Worm (Caenorhabditis elegans) whole organism, L2 larva: ENCODE data around the gene srt-56.

Source experiments
- C34F6.9 ChIP-seq: fragments of 150-350 bp; optimal IDR thresholded peaks from 2 replicates; lab custom pipeline; 2014; ENCODE audit warnings: missing biosample characterization, missing genetic modification characterization
- F13H6.1 ChIP-seq: sonication (generic microtip); optimal IDR thresholded peaks from 2 replicates; lab custom pipeline; 2016; ENCODE audit warnings: missing genetic modification characterization, missing compliant biosample characterization
- R02D3.7 ChIP-seq: fragments of 150-350 bp; optimal IDR thresholded peaks from 2 replicates; lab custom pipeline; 2014; ENCODE audit warnings: missing biosample characterization, missing genetic modification characterization
- ZK546.5 ChIP-seq: sonication (generic microtip); optimal IDR thresholded peaks from 2 replicates; lab custom pipeline; 2017; ENCODE audit warnings: missing biosample characterization, missing genetic modification characterization
- alr-1 ChIP-seq: fragments of 150-350 bp; optimal IDR thresholded peaks from 2 replicates; lab custom pipeline; 2014; ENCODE audit warnings: missing biosample characterization, missing genetic modification characterization
- aly-2 ChIP-seq: fragments of 150-350 bp; optimal IDR thresholded peaks from 2 replicates; lab custom pipeline; 2014; ENCODE audit warnings: missing biosample characterization, missing genetic modification characterization
- blmp-1 ChIP-seq: sonication (generic microtip); optimal IDR thresholded peaks from 2 replicates; lab custom pipeline; 2017; ENCODE audit warnings: missing genetic modification characterization, mild to moderate bottlenecking, missing compliant biosample characterization, antibody characterized with exemption, moderate library complexity; ENCODE audit not compliant: insufficient read depth
- ceh-16 ChIP-seq: fragments of 150-350 bp; optimal IDR thresholded peaks from 2 replicates; lab custom pipeline; 2014; ENCODE audit warnings: missing biosample characterization, missing genetic modification characterization
- ceh-82 ChIP-seq: fragments of 150-350 bp; optimal IDR thresholded peaks from 2 replicates; lab custom pipeline; 2014; ENCODE audit warnings: missing biosample characterization, missing genetic modification characterization
- dmd-4 ChIP-seq: sonication (generic microtip); optimal IDR thresholded peaks from 2 replicates; lab custom pipeline; 2017; ENCODE audit warnings: missing biosample characterization, missing genetic modification characterization
- egl-27 ChIP-seq: sonication (generic microtip); optimal IDR thresholded peaks from 3 replicates; lab custom pipeline; 2017; ENCODE audit warnings: missing biosample characterization, missing genetic modification reagents, missing genetic modification characterization
- fos-1 ChIP-seq: fragments of 150-350 bp; optimal IDR thresholded peaks from 2 replicates; lab custom pipeline; 2014; ENCODE audit warnings: missing biosample characterization, missing genetic modification characterization
- gmeb-1 ChIP-seq: fragments of 150-350 bp; optimal IDR thresholded peaks from 2 replicates; lab custom pipeline; 2014; ENCODE audit warnings: missing biosample characterization, missing genetic modification characterization
- lin-11 ChIP-seq: fragments of 150-350 bp; sonication (generic microtip); optimal IDR thresholded peaks from 2 replicates; lab custom pipeline; 2014; ENCODE audit warnings: missing biosample characterization, missing genetic modification characterization, inconsistent platforms, mixed read lengths
- lsy-2 ChIP-seq, 2 experiments: fragments of 150-350 bp in 1 of 2; sonication (generic microtip) in 1 of 2; optimal IDR thresholded peaks; 2 replicates each; lab custom pipeline; 2014 to 2017; ENCODE audit warnings: missing biosample characterization in 2 of 2, missing genetic modification characterization in 2 of 2
- mbf-1 ChIP-seq: sonication (generic microtip); optimal IDR thresholded peaks from 2 replicates; lab custom pipeline; 2017; ENCODE audit warnings: missing biosample characterization, missing genetic modification characterization
- mdl-1 ChIP-seq, 2 experiments: fragments of 150-350 bp in 1 of 2; sonication (generic microtip) in 1 of 2; optimal IDR thresholded peaks; 2 replicates each; lab custom pipeline; 2017; ENCODE audit warnings: missing biosample characterization in 2 of 2, missing genetic modification characterization in 2 of 2
- nhr-10 ChIP-seq: sonication (generic microtip); optimal IDR thresholded peaks from 2 replicates; lab custom pipeline; 2017; ENCODE audit warnings: missing biosample characterization, missing genetic modification characterization
- nhr-11 ChIP-seq: fragments of 150-350 bp; optimal IDR thresholded peaks from 2 replicates; lab custom pipeline; 2014; ENCODE audit warnings: missing biosample characterization, missing genetic modification characterization
- nhr-12 ChIP-seq: fragments of 150-350 bp; optimal IDR thresholded peaks from 2 replicates; lab custom pipeline; 2014; ENCODE audit warnings: missing biosample characterization, missing genetic modification characterization
- nhr-129 ChIP-seq: fragments of 150-350 bp; optimal IDR thresholded peaks from 2 replicates; lab custom pipeline; 2014; ENCODE audit warnings: missing biosample characterization, missing genetic modification characterization
- nhr-21 ChIP-seq: fragments of 150-350 bp; optimal IDR thresholded peaks from 2 replicates; lab custom pipeline; 2014; ENCODE audit warnings: missing biosample characterization, missing genetic modification characterization
- nhr-23 ChIP-seq: fragments of 150-350 bp; optimal IDR thresholded peaks from 2 replicates; lab custom pipeline; 2014; ENCODE audit warnings: missing biosample characterization, missing genetic modification reagents, missing genetic modification characterization
- nhr-237 ChIP-seq: fragments of 150-350 bp; optimal IDR thresholded peaks from 2 replicates; lab custom pipeline; 2014; ENCODE audit warnings: missing biosample characterization, missing genetic modification characterization
- nhr-25 ChIP-seq: fragments of 150-350 bp; sonication (generic microtip); optimal IDR thresholded peaks from 3 replicates; lab custom pipeline; 2014; ENCODE audit warnings: missing biosample characterization, missing genetic modification characterization
- nhr-6 ChIP-seq: fragments of 150-350 bp; optimal IDR thresholded peaks from 2 replicates; lab custom pipeline; 2014; ENCODE audit warnings: missing biosample characterization, missing genetic modification characterization
- nhr-77 ChIP-seq: fragments of 150-350 bp; optimal IDR thresholded peaks from 2 replicates; lab custom pipeline; 2014; ENCODE audit warnings: missing biosample characterization, missing genetic modification characterization
- peb-1 ChIP-seq: fragments of 150-350 bp; optimal IDR thresholded peaks from 2 replicates; lab custom pipeline; 2014; ENCODE audit warnings: missing biosample characterization, missing genetic modification characterization
- sem-4 ChIP-seq: fragments of 150-350 bp; optimal IDR thresholded peaks from 2 replicates; lab custom pipeline; 2014; ENCODE audit warnings: missing biosample characterization, missing genetic modification reagents, missing genetic modification characterization
- skn-1 ChIP-seq: sonication (generic microtip); optimal IDR thresholded peaks from 2 replicates; lab custom pipeline; 2017; ENCODE audit warnings: missing biosample characterization, missing genetic modification characterization
- sma-3 ChIP-seq: sonication (generic microtip); optimal IDR thresholded peaks from 2 replicates; lab custom pipeline; 2016; ENCODE audit warnings: missing genetic modification reagents, missing genetic modification characterization, missing compliant biosample characterization
- unc-55 ChIP-seq: fragments of 150-350 bp; sonication (generic microtip); optimal IDR thresholded peaks from 3 replicates; lab custom pipeline; 2014; ENCODE audit warnings: missing biosample characterization, missing genetic modification reagents, missing genetic modification characterization
- unc-62 ChIP-seq: fragments of 150-350 bp; optimal IDR thresholded peaks from 2 replicates; lab custom pipeline; 2014; ENCODE audit warnings: missing biosample characterization, missing genetic modification reagents, missing genetic modification characterization
- ztf-4 ChIP-seq: fragments of 150-350 bp; optimal IDR thresholded peaks from 2 replicates; lab custom pipeline; 2014; ENCODE audit warnings: missing biosample characterization, missing genetic modification characterization

Gene srt-56

DNA sequence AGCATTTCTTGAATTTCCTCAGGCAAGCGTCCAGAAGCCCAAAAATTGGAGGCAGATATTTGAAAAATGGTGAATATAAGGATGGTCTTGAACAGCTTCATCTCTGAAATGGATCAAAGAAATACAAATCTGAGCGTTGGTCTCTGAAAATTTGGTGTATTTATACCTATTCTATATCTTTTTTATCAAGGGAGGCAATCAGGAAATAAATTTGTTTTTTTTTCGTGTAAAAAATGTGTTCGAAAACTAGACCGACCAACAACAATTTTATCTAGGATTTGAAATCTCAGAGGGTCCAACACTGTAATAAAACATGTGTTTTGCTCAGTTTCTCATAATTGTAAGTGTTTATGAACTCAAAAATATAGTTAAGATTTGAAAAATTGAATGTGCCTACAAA lies at the start of gene srt-56:
TSS of gene srt-56 (minus strand) at position 101 of the 400 bp plus-strand sequence.
- no peak for TF ChIP-seq nhr-25
- TF ChIP-seq unc-62 (GFP tag; lab: Kevin White, UChicago) = no peak
- no peak for TF ChIP-seq skn-1 (tag; lab: Kevin White, UChicago)
- TF ChIP-seq ceh-82 (tag; lab: Kevin White, UChicago) = no peak
- TF ChIP-seq blmp-1 (tag; lab: Kevin White, UChicago) = no peak
- no peak for TF ChIP-seq nhr-21 (tag; lab: Kevin White, UChicago)
- no peak for TF ChIP-seq alr-1 (tag; lab: Kevin White, UChicago)

DNA sequence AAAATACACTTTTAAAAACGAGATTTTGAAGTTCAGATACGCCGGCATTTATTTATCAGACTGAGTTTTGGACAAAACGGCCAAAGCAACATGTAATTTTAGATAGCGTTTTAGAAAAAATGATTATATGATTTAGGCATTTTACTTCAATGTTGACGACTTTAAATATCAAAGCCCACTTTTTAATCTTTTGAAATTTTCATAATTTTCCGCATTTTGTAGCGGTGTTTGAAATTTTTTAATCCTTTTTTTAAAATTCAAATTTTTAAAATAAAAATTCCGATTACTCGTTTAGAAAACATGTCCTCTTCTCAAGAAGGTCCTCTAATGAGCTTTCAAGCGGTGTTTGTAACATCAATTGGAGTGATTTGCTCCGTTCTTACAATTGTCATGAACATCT lies 48.2 kb upstream of the srt-56 start, which contains the start of gene srbc-6:
TSS of gene srbc-6 (plus strand) at position 301 of the 400 bp plus-strand sequence.
- TF ChIP-seq ztf-4 (tag; lab: Kevin White, UChicago) = no peak
- no peak for TF ChIP-seq unc-55 (GFP tag; lab: Kevin White, UChicago)
- TF ChIP-seq mdl-1 (tag; optimal IDR thresholded peaks at IDR 0.05; lab: Kevin White, UChicago) = no peak
- no peak for TF ChIP-seq nhr-6 (tag; lab: Kevin White, UChicago)
- no peak for TF ChIP-seq peb-1 (tag; lab: Kevin White, UChicago)

DNA sequence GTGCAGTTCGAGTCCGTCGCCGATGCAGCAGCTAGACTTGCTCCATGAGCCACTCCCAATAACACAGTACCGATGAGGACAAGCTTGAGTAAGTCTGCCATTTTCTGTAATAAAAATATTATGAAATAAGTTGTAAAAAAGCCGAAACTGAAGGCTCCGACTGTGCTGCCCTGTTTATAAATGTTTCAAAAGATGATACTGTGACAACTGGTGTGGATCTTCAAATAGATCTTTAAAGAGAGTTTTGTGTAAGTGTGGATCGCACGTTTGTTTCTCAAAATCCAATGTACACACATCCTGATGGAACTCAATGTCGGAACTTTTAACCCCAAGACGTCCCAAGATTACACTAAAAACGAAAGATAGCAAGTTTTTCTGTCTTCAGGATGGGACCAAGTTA lies 47.0 kb upstream of the srt-56 start, which contains the start of gene C36C5.15:
TSS of gene C36C5.15 (minus strand) at position 101 of the 400 bp plus-strand sequence.
- no peak for TF ChIP-seq mbf-1 (tag; lab: Kevin White, UChicago)
- TF ChIP-seq nhr-77 (tag; lab: Kevin White, UChicago) = no peak
- TF ChIP-seq nhr-237 (tag; lab: Kevin White, UChicago) = no peak
- no peak for TF ChIP-seq nhr-23 (tag; lab: Kevin White, UChicago)
- TF ChIP-seq nhr-129 (tag; lab: Kevin White, UChicago) = no peak
- no peak for TF ChIP-seq ceh-82 (tag; lab: Kevin White, UChicago)

DNA sequence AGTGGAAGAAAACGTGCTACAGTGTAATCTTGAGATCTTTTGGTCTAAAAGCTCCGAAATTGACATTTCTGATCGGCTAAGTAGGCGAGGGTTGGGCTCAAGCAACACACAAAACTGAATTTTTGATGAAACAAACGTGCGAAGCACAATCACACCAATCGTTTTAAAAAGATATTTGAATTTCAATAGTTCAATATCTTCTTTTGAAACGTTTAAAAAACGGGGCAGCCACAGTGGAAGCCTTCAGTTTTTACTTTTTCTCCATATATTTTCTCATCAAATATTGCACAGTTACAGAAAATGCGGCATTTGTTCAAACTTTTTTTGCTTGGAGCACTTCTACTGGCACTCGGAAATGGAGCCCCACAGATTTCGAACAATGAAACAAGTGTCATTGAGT lies 44.6 kb upstream of the srt-56 start, which contains the start of gene C36C5.4:
TSS of gene C36C5.4 (plus strand) at position 301 of the 400 bp plus-strand sequence.
- TF ChIP-seq ztf-4 (tag; lab: Kevin White, UChicago) (no peak), egl-27 (no peak), lsy-2 (tag; optimal IDR thresholded peaks at IDR 0.05; lab: Kevin White, UChicago) (no peak), R02D3.7 (tag; lab: Kevin White, UChicago) (no peak), C34F6.9 (tag; lab: Kevin White, UChicago) (no peak), aly-2 (no peak), nhr-12 (tag; lab: Kevin White, UChicago) (no peak), gmeb-1 (tag; lab: Kevin White, UChicago) (no peak), nhr-11 (tag; lab: Kevin White, UChicago) (no peak), peb-1 (tag; lab: Kevin White, UChicago) (no peak), sma-3 (GFP tag; lab: Kevin White, UChicago) (no peak), lin-11 (tag; lab: Kevin White, UChicago) (no peak), mdl-1 (tag; optimal IDR thresholded peaks at IDR 0.05; lab: Kevin White, UChicago) (no peak), dmd-4 (tag; lab: Kevin White, UChicago) (no peak)

DNA sequence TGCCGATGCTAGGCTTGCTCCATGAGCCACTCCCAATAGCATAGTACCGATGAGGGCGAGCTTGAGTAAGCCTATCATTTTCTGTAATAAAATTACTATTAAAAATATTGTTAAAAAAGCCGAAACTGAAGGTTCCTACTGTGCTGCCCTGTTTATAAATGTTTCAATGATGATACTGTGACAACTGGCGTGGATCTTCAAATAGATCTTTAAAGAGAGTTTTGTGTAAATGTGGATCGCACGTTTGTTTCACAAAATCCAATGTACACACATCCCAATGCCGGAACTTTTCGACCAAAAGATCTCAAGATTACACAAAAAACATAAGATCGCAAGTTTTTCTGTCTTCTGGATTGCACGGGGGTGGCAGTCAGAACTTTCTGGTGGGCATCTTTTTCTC lies 43.8 kb upstream of the srt-56 start, which contains the start of gene C36C5.14:
TSS of gene C36C5.14 (minus strand) at position 101 of the 400 bp plus-strand sequence.
- TF ChIP-seq sem-4 (no peak), ceh-16 (tag; lab: Kevin White, UChicago) (no peak), nhr-21 (tag; lab: Kevin White, UChicago) (no peak), unc-62 (GFP tag; lab: Kevin White, UChicago) (no peak), F13H6.1 (no peak), ZK546.5 (tag; lab: Kevin White, UChicago) (no peak), fos-1 (tag; lab: Kevin White, UChicago) (no peak), nhr-10 (tag; lab: Kevin White, UChicago) (no peak)
